Worm (Caenorhabditis elegans) whole organism, young adult: ENCODE results near the gene catp-2.

ENCODE experiments used
- B0019.2 ChIP-seq: fragments of 200-800 bp; sonication (Bioruptor generic); conservative IDR thresholded peaks from 2 replicates; pipeline ENCODE4 v1.3.6; 2022; ENCODE audit warnings: missing genetic modification reagents, missing genetic modification characterization, missing compliant biosample characterization
- C17E4.6 ChIP-seq: fragments of 200-800 bp; sonication (Bioruptor generic); IDR thresholded peaks from 2 replicates; pipeline ENCODE4 v1.3.6; 2022; ENCODE audit warnings: missing genetic modification reagents, missing genetic modification characterization, missing compliant biosample characterization
- F23B12.7 ChIP-seq: sonication (generic microtip); optimal IDR thresholded peaks from 2 replicates; lab custom pipeline; 2017; ENCODE audit warnings: missing genetic modification characterization, mild to moderate bottlenecking, missing compliant biosample characterization, antibody characterized with exemption, moderate library complexity; ENCODE audit not compliant: insufficient read depth
- F37B4.10 ChIP-seq: fragments of 200-800 bp; sonication (Bioruptor generic); IDR thresholded peaks from 2 replicates; pipeline ENCODE4 v1.3.6; 2022; ENCODE audit warnings: missing genetic modification characterization, missing compliant biosample characterization
- F39B2.1 ChIP-seq: fragments of 200-800 bp; sonication (Bioruptor generic); IDR thresholded peaks from 2 replicates; pipeline ENCODE4 v1.3.6; 2022; ENCODE audit warnings: missing genetic modification reagents, missing genetic modification characterization, missing compliant biosample characterization
- F49E8.2 ChIP-seq: sonication (generic microtip); optimal IDR thresholded peaks from 3 replicates; lab custom pipeline; 2017; ENCODE audit warnings: missing genetic modification characterization, mild to moderate bottlenecking, missing compliant biosample characterization, antibody characterized with exemption, moderate library complexity; ENCODE audit not compliant: insufficient read depth
- F57C9.4 ChIP-seq: sonication (generic microtip); optimal IDR thresholded peaks from 2 replicates; lab custom pipeline; 2017; ENCODE audit warnings: mild to moderate bottlenecking, missing genetic modification characterization, missing compliant biosample characterization
- K11D2.4 ChIP-seq: fragments of 200-800 bp; sonication (Bioruptor generic); IDR thresholded peaks from 2 replicates; pipeline ENCODE4 v1.3.6; 2022; ENCODE audit warnings: missing genetic modification reagents, missing genetic modification characterization, missing compliant biosample characterization
- T07F8.4 ChIP-seq: sonication (generic microtip); optimal IDR thresholded peaks from 2 replicates; lab custom pipeline; 2016; ENCODE audit warnings: mild to moderate bottlenecking, missing genetic modification characterization, moderate library complexity, missing compliant biosample characterization
- Y67H2A.10 ChIP-seq: fragments of 200-800 bp; sonication (Bioruptor generic); conservative IDR thresholded peaks from 2 replicates; pipeline ENCODE4 v1.3.6; 2022; ENCODE audit warnings: missing genetic modification reagents, missing genetic modification characterization, missing compliant biosample characterization
- Y95B8A.8 ChIP-seq: fragments of 200-800 bp; sonication (Bioruptor generic); IDR thresholded peaks from 2 replicates; pipeline ENCODE4 v1.3.6; 2022; ENCODE audit warnings: missing genetic modification reagents, missing genetic modification characterization, missing compliant biosample characterization
- bed-1 ChIP-seq: fragments of 200-800 bp; sonication (Bioruptor generic); IDR thresholded peaks from 2 replicates; pipeline ENCODE4 v1.3.6; 2022; ENCODE audit warnings: missing genetic modification reagents, missing genetic modification characterization, missing compliant biosample characterization
- ccch-3 ChIP-seq: fragments of 200-800 bp; sonication (Bioruptor generic); optimal IDR thresholded peaks from 2 replicates; lab custom pipeline; 2018; ENCODE audit warnings: mild to moderate bottlenecking, missing genetic modification characterization, missing compliant biosample characterization
- cebp-2 ChIP-seq: fragments of 200-800 bp; sonication (Bioruptor generic); IDR thresholded peaks from 2 replicates; pipeline ENCODE4 v1.3.6; 2022; ENCODE audit warnings: missing genetic modification characterization, missing compliant biosample characterization
- ceh-40 ChIP-seq: fragments of 200-800 bp; sonication (Bioruptor generic); IDR thresholded peaks from 2 replicates; pipeline ENCODE4 v1.3.6; 2022; ENCODE audit warnings: missing genetic modification characterization, missing compliant biosample characterization
- ceh-79 ChIP-seq: sonication (generic microtip); optimal IDR thresholded peaks from 2 replicates; lab custom pipeline; 2017; ENCODE audit warnings: mild to moderate bottlenecking, missing genetic modification characterization, missing compliant biosample characterization
- die-1 ChIP-seq: sonication (generic microtip); optimal IDR thresholded peaks from 2 replicates; lab custom pipeline; 2016; ENCODE audit warnings: missing genotype, mild to moderate bottlenecking, missing genetic modification characterization, missing compliant biosample characterization
- dpl-1 ChIP-seq: fragments of 150-350 bp; optimal IDR thresholded peaks from 2 replicates; lab custom pipeline; 2014; ENCODE audit warnings: missing biosample characterization, missing genetic modification reagents, missing genetic modification characterization
- efl-1 ChIP-seq: fragments of 150-350 bp; optimal IDR thresholded peaks from 2 replicates; lab custom pipeline; 2014; ENCODE audit warnings: missing biosample characterization, missing genetic modification reagents, missing genetic modification characterization
- gei-17 ChIP-seq: fragments of 200-800 bp; sonication (Bioruptor generic); optimal IDR thresholded peaks from 2 replicates; lab custom pipeline; 2018; ENCODE audit warnings: mild to moderate bottlenecking, missing genetic modification characterization, missing compliant biosample characterization
- lag-1 ChIP-seq: fragments of 200-800 bp; sonication (Bioruptor generic); IDR thresholded peaks from 2 replicates; pipeline ENCODE4 v1.3.6; 2022; ENCODE audit warnings: missing genetic modification reagents, missing genetic modification characterization, missing compliant biosample characterization
- let-526 ChIP-seq: fragments of 200-800 bp; sonication (Bioruptor generic); IDR thresholded peaks from 2 replicates; pipeline ENCODE4 v1.3.6; 2022; ENCODE audit warnings: missing genetic modification reagents, missing genetic modification characterization, missing compliant biosample characterization
- lir-1 ChIP-seq: fragments of 200-800 bp; sonication (Bioruptor generic); conservative IDR thresholded peaks from 2 replicates; pipeline ENCODE4 v1.3.6; 2022; ENCODE audit warnings: missing genetic modification reagents, missing genetic modification characterization, missing compliant biosample characterization
- madf-10 ChIP-seq: sonication (generic microtip); optimal IDR thresholded peaks from 2 replicates; lab custom pipeline; 2016; ENCODE audit warnings: mild to moderate bottlenecking, missing genetic modification characterization, missing compliant biosample characterization
- madf-3 ChIP-seq: fragments of 200-800 bp; sonication (Bioruptor generic); IDR thresholded peaks from 2 replicates; pipeline ENCODE4 v1.3.6; 2022; ENCODE audit warnings: missing genetic modification reagents, missing genetic modification characterization, missing compliant biosample characterization
- mcd-1 ChIP-seq: fragments of 200-800 bp; sonication (Bioruptor generic); IDR thresholded peaks from 2 replicates; pipeline ENCODE4 v1.3.6; 2022; ENCODE audit warnings: missing genetic modification reagents, missing genetic modification characterization, missing compliant biosample characterization
- mes-4 ChIP-seq: sonication (generic microtip); optimal IDR thresholded peaks from 2 replicates; lab custom pipeline; 2016; ENCODE audit warnings: missing genotype, missing genetic modification characterization, missing compliant biosample characterization
- mxl-1 ChIP-seq: sonication (generic microtip); optimal IDR thresholded peaks from 2 replicates; lab custom pipeline; 2016; ENCODE audit warnings: missing genetic modification characterization, missing compliant biosample characterization
- nfya-1 ChIP-seq: sonication (generic microtip); optimal IDR thresholded peaks from 2 replicates; lab custom pipeline; 2017; ENCODE audit warnings: antibody characterized with exemption, missing compliant biosample characterization, missing genetic modification characterization, borderline replicate concordance; ENCODE audit not compliant: insufficient read depth
- nhr-27 ChIP-seq: fragments of 200-800 bp; sonication (Bioruptor generic); optimal IDR thresholded peaks from 2 replicates; lab custom pipeline; 2018; ENCODE audit warnings: mild to moderate bottlenecking, missing genetic modification characterization, moderate library complexity, missing compliant biosample characterization
- nhr-90 ChIP-seq: sonication (generic microtip); optimal IDR thresholded peaks from 2 replicates; lab custom pipeline; 2016; ENCODE audit warnings: missing genotype, mild to moderate bottlenecking, missing genetic modification characterization, missing compliant biosample characterization
- rpc-1 ChIP-seq, 2 experiments: fragments of 150-350 bp in 1 of 2; sonication (generic microtip) in 1 of 2; optimal IDR thresholded peaks; 2 replicates each; lab custom pipeline; 2014 to 2018; ENCODE audit warnings: missing biosample characterization in 1 of 2, missing genetic modification characterization in 1 of 2, missing genetic modification reagents in 1 of 2, missing genotype in 1 of 2
- sea-2 ChIP-seq: fragments of 200-800 bp; sonication (Bioruptor generic); IDR thresholded peaks from 2 replicates; pipeline ENCODE4 v1.3.6; 2022; ENCODE audit warnings: missing genetic modification characterization, missing compliant biosample characterization
- snpc-1.1 ChIP-seq: sonication (generic microtip); optimal IDR thresholded peaks from 2 replicates; lab custom pipeline; 2017; ENCODE audit warnings: missing genetic modification characterization, mild to moderate bottlenecking, missing compliant biosample characterization, antibody characterized with exemption, moderate library complexity, missing genotype, missing genetic modification reagents; ENCODE audit not compliant: insufficient read depth
- xnd-1 ChIP-seq: sonication (generic microtip); optimal IDR thresholded peaks from 2 replicates; lab custom pipeline; 2016; ENCODE audit warnings: missing genotype, missing genetic modification reagents, missing genetic modification characterization, missing compliant biosample characterization
- ztf-22 ChIP-seq: fragments of 200-800 bp; sonication (Bioruptor generic); optimal IDR thresholded peaks from 2 replicates; lab custom pipeline; 2018; ENCODE audit warnings: mild to moderate bottlenecking, missing genetic modification characterization, moderate library complexity, missing compliant biosample characterization
- ztf-25 ChIP-seq: fragments of 200-800 bp; sonication (Bioruptor generic); IDR thresholded peaks from 2 replicates; pipeline ENCODE4 v1.3.6; 2022; ENCODE audit warnings: missing genetic modification reagents, missing genetic modification characterization, missing compliant biosample characterization
- ztf-26 ChIP-seq: sonication (generic microtip); optimal IDR thresholded peaks from 2 replicates; lab custom pipeline; 2017; ENCODE audit warnings: missing genetic modification characterization, missing compliant biosample characterization
- ztf-6 ChIP-seq: fragments of 200-800 bp; sonication (Bioruptor generic); IDR thresholded peaks from 2 replicates; pipeline ENCODE4 v1.3.6; 2022; ENCODE audit warnings: missing genetic modification reagents, missing genetic modification characterization, missing compliant biosample characterization

catp-2 gene

DNA sequence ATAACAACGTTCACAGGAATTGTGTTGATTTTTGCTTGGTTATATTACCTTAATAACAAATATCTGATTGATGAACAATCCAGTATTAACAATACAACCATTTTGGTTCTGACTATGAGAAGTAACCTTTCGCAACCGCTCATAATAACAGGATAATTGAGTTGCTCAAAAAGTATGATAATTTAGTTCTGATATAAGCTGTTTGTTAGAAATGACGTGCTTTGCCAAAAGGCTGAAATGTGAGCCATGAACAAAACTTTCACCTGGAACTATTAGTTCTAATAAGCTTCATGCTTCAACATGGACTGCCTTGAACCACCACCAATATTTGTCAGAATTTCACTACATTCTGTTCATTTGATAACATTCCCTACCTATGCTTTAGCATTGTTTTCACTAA is 9.9 kb upstream of the catp-2 start, which contains the start of gene srh-20:
Gene srh-20 (plus strand): TSS at position 301 of the 400 bp plus-strand sequence.
- TF ChIP-seq T07F8.4 (tag; lab: Kevin White, UChicago) (no peak), F57C9.4 (no peak), B0019.2 (GFP tag; lab: Robert Waterston, UW) (no peak), ztf-26 (tag; lab: Kevin White, UChicago) (no peak), ztf-6 (GFP tag; lab: Robert Waterston, UW) (no peak), ztf-22 (no peak), mxl-1 (tag; lab: Kevin White, UChicago) (no peak), K11D2.4 (no peak), ccch-3 (GFP tag; lab: Kevin White, UChicago) (no peak)

DNA sequence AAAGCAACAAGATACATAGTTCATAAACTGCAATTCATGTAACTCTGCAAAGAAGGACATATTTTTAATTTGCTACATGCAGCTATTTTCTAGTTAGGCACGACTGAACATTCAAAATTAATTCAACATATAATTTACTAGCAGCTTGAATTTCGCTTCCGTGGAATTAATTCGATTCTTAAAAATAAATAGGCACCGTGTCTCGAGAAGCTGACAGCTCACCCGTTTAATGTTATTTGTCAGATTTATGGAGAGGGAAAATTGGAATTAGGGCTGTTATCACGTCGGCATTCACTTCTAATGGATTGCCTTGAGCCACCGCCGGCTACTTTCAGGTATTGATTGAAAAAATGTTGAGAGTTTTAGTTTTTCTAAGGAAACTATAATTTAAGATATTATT is 8.1 kb upstream of the catp-2 start, which contains the start of gene srh-21:
Gene srh-21 (plus strand): TSS at position 301 of the 400 bp plus-strand sequence.
- no peak for TF ChIP-seq B0019.2 (GFP tag; lab: Robert Waterston, UW)
- TF ChIP-seq nhr-27 (tag; lab: Kevin White, UChicago): no peak
- no peak for TF ChIP-seq F23B12.7 (tag; lab: Kevin White, UChicago)
- TF ChIP-seq mcd-1 (GFP tag; lab: Robert Waterston, UW): no peak
- no peak for TF ChIP-seq ceh-79 (tag; lab: Kevin White, UChicago)
- no peak for TF ChIP-seq F49E8.2
- TF ChIP-seq ceh-40 (GFP tag; lab: Robert Waterston, UW): no peak
- no peak for TF ChIP-seq mxl-1 (tag; lab: Kevin White, UChicago)
- no peak for TF ChIP-seq nhr-90 (tag; lab: Kevin White, UChicago)
- no peak for TF ChIP-seq efl-1
- no peak for TF ChIP-seq bed-1 (GFP tag; lab: Robert Waterston, UW)

DNA sequence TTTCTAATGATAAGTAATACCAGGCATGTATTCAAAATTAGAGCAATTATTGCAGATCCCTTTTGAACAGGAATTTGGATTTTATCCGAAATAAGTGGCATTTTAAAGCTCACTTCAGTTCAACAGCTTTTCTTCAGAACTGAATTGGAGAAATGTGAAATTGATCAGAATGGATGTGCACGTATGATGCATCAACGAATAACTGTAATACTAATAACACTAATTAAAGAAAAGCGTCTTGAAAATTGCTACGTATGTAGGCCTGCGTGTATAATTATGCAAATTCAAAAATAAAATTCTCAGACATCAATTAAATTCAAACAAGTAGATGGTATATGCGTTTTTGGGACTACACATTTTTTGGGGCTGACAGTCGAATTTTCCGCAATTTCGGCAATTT is 4.7 kb upstream of the catp-2 start, which contains the start of gene str-205:
Gene str-205 (minus strand): TSS at position 101 of the 400 bp plus-strand sequence.
- no peak for TF ChIP-seq bed-1 (GFP tag; lab: Robert Waterston, UW)
- TF ChIP-seq let-526: no peak
- TF ChIP-seq madf-10 (tag; lab: Kevin White, UChicago): no peak
- no peak for TF ChIP-seq F57C9.4
- no peak for TF ChIP-seq F49E8.2
- TF ChIP-seq F39B2.1 (GFP tag; lab: Robert Waterston, UW): no peak
- no peak for TF ChIP-seq Y95B8A.8 (GFP tag; lab: Robert Waterston, UW)
- no peak for TF ChIP-seq Y67H2A.10 (GFP tag; lab: Robert Waterston, UW)
- no peak for TF ChIP-seq ztf-25
- no peak for TF ChIP-seq mes-4 (tag; lab: Kevin White, UChicago)
- TF ChIP-seq B0019.2 (GFP tag; lab: Robert Waterston, UW): no peak
- no peak for TF ChIP-seq nfya-1 (tag; lab: Kevin White, UChicago)
- no peak for TF ChIP-seq nhr-90 (tag; lab: Kevin White, UChicago)
- TF ChIP-seq, all 124 proteins: peak for 0

DNA sequence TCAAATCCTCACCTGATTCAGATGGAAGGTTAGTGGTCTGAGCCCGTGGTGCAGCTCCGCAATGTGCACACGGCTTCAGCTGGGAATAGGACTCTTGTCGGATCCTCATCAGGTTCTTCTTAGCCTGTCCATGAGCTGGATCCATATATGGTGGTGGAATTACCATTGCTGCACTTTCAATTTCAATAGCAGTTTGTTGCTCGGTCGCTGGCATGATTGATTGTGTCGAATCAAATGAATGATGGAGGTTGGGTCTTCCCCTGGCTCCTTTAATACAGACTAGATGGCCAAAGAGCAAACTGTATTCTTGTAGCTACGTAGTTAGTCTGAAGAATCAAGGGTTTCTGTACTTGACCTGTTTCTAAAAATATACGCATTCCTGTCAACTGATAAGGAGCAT is 1.7 kb upstream of the catp-2 start, which contains the start of gene C02E7.10:
Gene C02E7.10 (minus strand): TSS at position 232 of the 400 bp plus-strand sequence.
- TF ChIP-seq F37B4.10 (GFP tag; lab: Robert Waterston, UW): no peak
- TF ChIP-seq lag-1: no peak
- no peak for TF ChIP-seq F57C9.4
- TF ChIP-seq snpc-1.1: no peak
- TF ChIP-seq dpl-1: no peak
- no peak for TF ChIP-seq ccch-3 (GFP tag; lab: Kevin White, UChicago)

DNA sequence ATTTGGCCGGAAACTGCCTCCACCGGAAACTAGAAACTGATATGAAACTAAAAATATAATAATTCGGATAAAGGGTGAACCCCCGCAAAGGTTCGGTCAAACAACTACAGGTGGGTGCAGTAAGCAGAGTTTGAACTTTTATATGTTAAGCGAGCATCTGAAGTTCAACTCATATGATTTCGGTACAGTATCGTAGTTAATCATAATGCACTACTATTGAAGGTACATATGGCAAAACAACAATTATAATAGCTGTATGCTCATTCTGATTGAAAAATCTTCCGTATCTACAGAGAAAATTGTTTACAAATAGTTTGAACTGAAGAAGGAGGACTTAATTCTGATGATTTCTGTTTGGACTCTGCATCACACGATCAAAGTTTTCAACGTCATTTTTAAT is 1.2 kb upstream of the catp-2 start:
- TF ChIP-seq K11D2.4 (no peak), sea-2 (no peak), rpc-1 (optimal IDR thresholded peaks at IDR 0.05; lab: Kevin White, UChicago) (no peak), rpc-1 (tag; optimal IDR thresholded peaks at IDR 0.05; lab: Kevin White, UChicago) (no peak), ztf-6 (GFP tag; lab: Robert Waterston, UW) (no peak), madf-10 (tag; lab: Kevin White, UChicago) (no peak), die-1 (tag; lab: Kevin White, UChicago) (no peak), madf-3 (GFP tag; lab: Robert Waterston, UW) (no peak), C17E4.6 (GFP tag; lab: Robert Waterston, UW) (no peak), lir-1 (GFP tag; lab: Robert Waterston, UW) (no peak), gei-17 (GFP tag; lab: Kevin White, UChicago) (no peak), xnd-1 (tag; lab: Kevin White, UChicago) (no peak), cebp-2 (GFP tag; lab: Robert Waterston, UW) (no peak)
